Fruit fly (Drosophila melanogaster): ENCODE measurements around the gene Cyp4s3.
A peak's percentile ranks its signal among the peaks of the same experiment; 100 is the strongest.

Gene Cyp4s3

DNA sequence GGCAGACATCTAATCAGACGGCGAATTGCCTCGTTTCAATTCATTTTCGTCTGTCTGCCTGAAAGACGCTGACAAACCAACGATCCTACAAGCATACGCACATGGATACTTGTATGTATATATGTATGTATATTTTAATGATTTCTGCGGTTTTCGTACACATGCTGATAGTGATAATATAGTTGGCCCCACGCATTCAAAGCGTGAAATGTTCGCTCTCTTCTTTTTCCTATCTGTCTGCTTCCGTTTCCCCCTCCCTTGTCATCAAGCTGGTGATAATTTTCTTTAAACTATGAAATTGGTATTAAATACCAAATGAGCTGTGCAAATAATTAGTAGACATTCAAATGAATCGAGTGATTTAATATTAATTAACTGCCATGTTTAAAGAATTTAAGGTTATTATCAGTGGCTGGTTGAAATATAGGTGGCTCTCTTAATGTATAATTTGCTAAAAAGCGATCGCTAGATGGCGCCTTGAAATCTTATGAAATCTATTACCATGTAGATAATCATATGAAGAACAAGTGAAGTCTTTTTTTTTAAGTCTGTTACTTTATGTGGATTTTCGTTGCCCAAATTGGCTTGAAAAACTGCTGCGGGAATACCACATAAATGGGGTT, 35.5 kb downstream of the Cyp4s3 start, which contains the start of gene CG33177 (continued):
- TF ChIP-seq Mad (GFP tag; optimal IDR thresholded peaks at IDR 0.05) (no peak), Blimp-1 (GFP tag; optimal IDR thresholded peaks at IDR 0.05) (no peak), Sox102F (GFP tag; optimal IDR thresholded peaks at IDR 0.05) (peak; percentile 9), Antp (GFP tag; optimal IDR thresholded peaks at IDR 0.05) (no peak), lilli (GFP tag; optimal IDR thresholded peaks at IDR 0.05) (peak; percentile 40), CG4360 (GFP tag; IDR thresholded peaks at IDR 0.05) (no peak), Dfd (GFP tag; optimal IDR thresholded peaks at IDR 0.05) (no peak), CG7928 (GFP tag; optimal IDR thresholded peaks at IDR 0.05) (no peak), scrt (GFP tag; optimal IDR thresholded peaks at IDR 0.05) (no peak), Meics (GFP tag; optimal IDR thresholded peaks at IDR 0.05) (peak; percentile 4), CG2120 (GFP tag; optimal IDR thresholded peaks at IDR 0.05) (peak; percentile 27), croc (GFP tag; conservative IDR thresholded peaks at IDR 0.05) (no peak), Rfx (GFP tag; IDR thresholded peaks at IDR 0.05) (peak; percentile 53; the same call in 1 of the 2 replicates), E2f2 (GFP tag; IDR thresholded peaks at IDR 0.05) (0 out of 2 replicates have a peak, but pooled peaks have one; percentile 9), tio (GFP tag; optimal IDR thresholded peaks at IDR 0.05) (no peak), CG18262 (tag; optimal IDR thresholded peaks at IDR 0.05) (peak; percentile 23), CG10209 (GFP tag; optimal IDR thresholded peaks at IDR 0.05) (no peak), CG4854 (GFP tag; optimal IDR thresholded peaks at IDR 0.05) (no peak), Adf1 (GFP tag; IDR thresholded peaks at IDR 0.05) (no peak), sc (optimal IDR thresholded peaks at IDR 0.05) (no peak), sc (GFP tag; optimal IDR thresholded peaks at IDR 0.05) (no peak), ab (GFP tag; optimal IDR thresholded peaks at IDR 0.05) (no peak), CoRest (tag; optimal IDR thresholded peaks at IDR 0.05) (peak; percentile 36), stwl (tag; optimal IDR thresholded peaks at IDR 0.05) (peak; percentile 42), CG5245 (GFP tag; optimal IDR thresholded peaks at IDR 0.05) (peak; percentile 6), run (tag; optimal IDR thresholded peaks at IDR 0.05) (peak; percentile 23), Poxn (GFP tag; IDR thresholded peaks at IDR 0.05) (no peak), sna (GFP tag; IDR thresholded peaks at IDR 0.05; ENCODE audit: partially characterized antibody) (no peak), CG3281 (GFP tag; optimal IDR thresholded peaks at IDR 0.05) (no peak), row (GFP tag; IDR thresholded peaks at IDR 0.05) (no peak), sob (GFP tag; IDR thresholded peaks at IDR 0.05) (no peak), dimm (GFP tag; IDR thresholded peaks at IDR 0.05) (no peak), CG7987 (GFP tag; optimal IDR thresholded peaks at IDR 0.05) (peak; percentile 97), HmgZ (tag; optimal IDR thresholded peaks at IDR 0.05) (peak; percentile 28), H2.0 (GFP tag; IDR thresholded peaks at IDR 0.05) (no peak), CG2678 (tag; optimal IDR thresholded peaks at IDR 0.05) (no peak), Dip2 (GFP tag; IDR thresholded peaks at IDR 0.05) (peak; percentile 96), kni (GFP tag; optimal IDR thresholded peaks at IDR 0.05) (no peak), CG1603 (tag; optimal IDR thresholded peaks at IDR 0.05) (peak; percentile 37), CG7556 (GFP tag; optimal IDR thresholded peaks at IDR 0.05) (no peak), Gug (GFP tag; IDR thresholded peaks at IDR 0.05) (no peak), knrl (GFP tag; IDR thresholded peaks at IDR 0.05; ENCODE audit: partially characterized antibody) (no peak), CTCF (GFP tag; optimal IDR thresholded peaks at IDR 0.05) (peak; percentile 98), bab2 (GFP tag; optimal IDR thresholded peaks at IDR 0.05) (no peak), CG13123 (GFP tag; optimal IDR thresholded peaks at IDR 0.05) (no peak), CG13775 (GFP tag; optimal IDR thresholded peaks at IDR 0.05) (no peak), Hmr (GFP tag; optimal IDR thresholded peaks at IDR 0.05) (peak; percentile 35), org-1 (GFP tag; optimal IDR thresholded peaks at IDR 0.05) (no peak), vnd (GFP tag; IDR thresholded peaks at IDR 0.05; ENCODE audit: partially characterized antibody) (no peak), CG6791 (GFP tag; IDR thresholded peaks at IDR 0.05; ENCODE audit: partially characterized antibody) (no peak), salm (tag; optimal IDR thresholded peaks at IDR 0.05) (no peak)

Measured in whole organism, embryonic.